Fruit fly (Drosophila melanogaster): Measurements from ENCODE around the gene CG9121.

Gene CG9121

DNA sequence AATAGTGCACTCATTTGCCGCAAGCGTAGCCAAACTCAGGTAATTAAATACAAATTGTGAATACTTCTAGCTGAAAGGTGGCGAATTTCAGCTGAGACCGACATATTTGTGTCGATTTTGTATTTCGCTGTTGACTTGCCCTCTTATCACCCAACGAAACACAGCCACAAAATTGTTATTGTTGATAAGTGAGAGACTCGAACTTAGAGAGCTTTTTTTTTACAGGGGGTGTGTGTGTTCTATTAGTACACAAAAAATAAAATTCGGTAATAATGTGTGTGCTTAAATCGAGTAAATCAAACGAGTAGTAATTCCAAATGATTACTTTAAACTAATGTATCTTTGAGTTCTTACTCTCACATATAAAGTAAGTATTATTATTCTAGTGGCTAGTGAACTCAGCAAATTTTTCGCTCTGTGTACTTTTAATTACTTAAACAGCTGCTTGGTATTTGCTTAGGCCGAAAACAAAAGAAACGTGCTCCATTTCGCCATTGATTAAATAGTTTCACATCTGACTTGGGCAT, 10.2 kb upstream of the CG9121 start (continued):
- TF ChIP-seq her (GFP tag; optimal IDR thresholded peaks at IDR 0.05) (peak; percentile 50), CG6272 (GFP tag; IDR thresholded peaks at IDR 0.05) (no peak), CG17186 (GFP tag; optimal IDR thresholded peaks at IDR 0.05) (no peak), Hand (GFP tag; optimal IDR thresholded peaks at IDR 0.05) (peak; percentile 45), CG30431 (GFP tag; optimal IDR thresholded peaks at IDR 0.05) (no peak), hth (optimal IDR thresholded peaks at IDR 0.05) (no peak), CG2129 (GFP tag; IDR thresholded peaks at IDR 0.05; ENCODE audit: partially characterized antibody) (no peak), CG9817 (tag; optimal IDR thresholded peaks at IDR 0.05) (peak; percentile 48), CG4820 (GFP tag; optimal IDR thresholded peaks at IDR 0.05) (peak; percentile 15), nmo (GFP tag; optimal IDR thresholded peaks at IDR 0.05) (peak; percentile 25), MTF-1 (GFP tag; optimal IDR thresholded peaks at IDR 0.05; ENCODE audit: borderline replicate concordance) (peak; percentile 21), CG18011 (GFP tag; optimal IDR thresholded peaks at IDR 0.05) (peak; percentile 38), CG18764 (GFP tag; optimal IDR thresholded peaks at IDR 0.05) (peak; percentile 11), Adf1 (GFP tag; IDR thresholded peaks at IDR 0.05) (no peak), Usf (GFP tag; optimal IDR thresholded peaks at IDR 0.05) (no peak), CG7963 (GFP tag; IDR thresholded peaks at IDR 0.05; ENCODE audit: partially characterized antibody) (no peak), CG7357 (GFP tag; IDR thresholded peaks at IDR 0.05) (0 out of 3 replicates have a peak, but pooled peaks have one; percentile 33), ase (GFP tag; IDR thresholded peaks at IDR 0.05) (peak; percentile 30; the same call in 1 of the 3 replicates), crc (GFP tag; optimal IDR thresholded peaks at IDR 0.05) (peak; percentile 83), slou (GFP tag; optimal IDR thresholded peaks at IDR 0.05) (peak; percentile 43), CG7271 (tag; optimal IDR thresholded peaks at IDR 0.05) (no peak), fd3F (GFP tag; optimal IDR thresholded peaks at IDR 0.05) (peak; percentile 9), CG11723 (GFP tag; optimal IDR thresholded peaks at IDR 0.05) (no peak), sima (GFP tag; optimal IDR thresholded peaks at IDR 0.05) (no peak), inv (GFP tag; IDR thresholded peaks at IDR 0.05; ENCODE audit: partially characterized antibody) (no peak), Nf-YA (GFP tag; IDR thresholded peaks at IDR 0.05) (no peak), psq (GFP tag; optimal IDR thresholded peaks at IDR 0.05) (no peak), nom (GFP tag; optimal IDR thresholded peaks at IDR 0.05) (no peak), wdn (GFP tag; IDR thresholded peaks at IDR 0.05) (no peak), Sry-β (GFP tag; optimal IDR thresholded peaks at IDR 0.05) (no peak), CG5245 (GFP tag; optimal IDR thresholded peaks at IDR 0.05) (peak; percentile 44), bowl (GFP tag; IDR thresholded peaks at IDR 0.05) (peak; percentile 56; the same call in 1 of the 2 replicates), row (GFP tag; IDR thresholded peaks at IDR 0.05) (peak; percentile 80), CG9797 (GFP tag; optimal IDR thresholded peaks at IDR 0.05) (no peak), disco-r (GFP tag; optimal IDR thresholded peaks at IDR 0.05) (peak; percentile 61), CG32532 (GFP tag; IDR thresholded peaks at IDR 0.05) (peak; percentile 70), ssp (GFP tag; IDR thresholded peaks at IDR 0.05) (peak; percentile 36; the same call in 1 of the 2 replicates), Ptx1 (GFP tag; IDR thresholded peaks at IDR 0.05) (peak; percentile 73), CG13287 (GFP tag; IDR thresholded peaks at IDR 0.05; ENCODE audit: partially characterized antibody) (0 out of 2 replicates have a peak, but pooled peaks have one; percentile 7), Fer2 (tag; optimal IDR thresholded peaks at IDR 0.05) (peak; percentile 26), pan (optimal IDR thresholded peaks at IDR 0.05) (no peak), pan (GFP tag; optimal IDR thresholded peaks at IDR 0.05 in 1 of 2, IDR thresholded peaks at IDR 0.05 in 1 of 2) (peak in 1 of 2 experiments; percentile 65), CG43689 (GFP tag; IDR thresholded peaks at IDR 0.05) (0 out of 2 replicates have a peak, but pooled peaks have one; percentile 36), CG14014 (GFP tag; IDR thresholded peaks at IDR 0.05) (peak; percentile 87), tin (GFP tag; optimal IDR thresholded peaks at IDR 0.05) (peak; percentile 49), phol (tag; optimal IDR thresholded peaks at IDR 0.05) (peak; percentile 23), ash1 (GFP tag; optimal IDR thresholded peaks at IDR 0.05) (no peak), CG2889 (GFP tag; IDR thresholded peaks at IDR 0.05) (peak; percentile 45; the same call in 1 of the 3 replicates), run (tag; optimal IDR thresholded peaks at IDR 0.05) (peak; percentile 36), Myb (GFP tag; optimal IDR thresholded peaks at IDR 0.05) (peak; percentile 44), kay (GFP tag; optimal IDR thresholded peaks at IDR 0.05) (peak; percentile 74)

Data from whole organism, embryonic.